Fruit fly (Drosophila melanogaster) whole organism, embryonic: ENCODE measurements around the gene Pp2A-29B.

Experiments used
- Aef1 ChIP-seq: fragments of 200-800 bp; sonication (Bioruptor generic); IDR thresholded peaks from 3 replicates; pipeline ENCODE4 v1.3.6; 2022; ENCODE audit warnings: missing biosample characterization, missing genetic modification characterization
- B-H1 ChIP-seq: fragments of 200-800 bp; sonication (Bioruptor generic); IDR thresholded peaks from 3 replicates; pipeline ENCODE4 v1.3.6; 2022; ENCODE audit warnings: missing biosample characterization, missing genetic modification characterization
- Blimp-1 ChIP-seq: fragments of 200-800 bp; sonication (Bioruptor generic); optimal IDR thresholded peaks from 3 replicates; lab custom pipeline; 2018; ENCODE audit warnings: missing biosample characterization, missing genetic modification characterization, mild to moderate bottlenecking, moderate library complexity, missing genetic modification reagents
- BtbVII ChIP-seq: fragments of 200-800 bp; sonication (Bioruptor generic); optimal IDR thresholded peaks from 3 replicates; lab custom pipeline; 2017; ENCODE audit warnings: missing biosample characterization, mild to moderate bottlenecking, missing genetic modification characterization
- CG10274 ChIP-seq: fragments of 200-800 bp; sonication (Bioruptor generic); optimal IDR thresholded peaks from 3 replicates; lab custom pipeline; 2017; ENCODE audit warnings: missing biosample characterization, mild to moderate bottlenecking, missing genetic modification characterization
- CG10543 ChIP-seq: fragments of 200-800 bp; sonication (Bioruptor generic); optimal IDR thresholded peaks from 3 replicates; lab custom pipeline; 2017; ENCODE audit warnings: missing biosample characterization, mild to moderate bottlenecking, missing genetic modification characterization, moderate library complexity
- CG10565 ChIP-seq: fragments of 200-800 bp; sonication (Bioruptor generic); optimal IDR thresholded peaks from 3 replicates; lab custom pipeline; 2016; ENCODE audit warnings: missing biosample characterization, mild to moderate bottlenecking, missing genetic modification characterization
- CG10654 ChIP-seq: fragments of 200-800 bp; sonication (Bioruptor generic); optimal IDR thresholded peaks from 2 replicates; lab custom pipeline; 2016; ENCODE audit warnings: missing biosample characterization, missing genetic modification characterization
- CG12071 ChIP-seq: fragments of 200-800 bp; sonication (Bioruptor generic); optimal IDR thresholded peaks from 3 replicates; lab custom pipeline; 2018; ENCODE audit warnings: missing biosample characterization, mild to moderate bottlenecking, missing genetic modification characterization
- CG12391 ChIP-seq: fragments of 200-800 bp; sonication (Bioruptor generic); optimal IDR thresholded peaks from 3 replicates; lab custom pipeline; 2018; ENCODE audit warnings: missing biosample characterization, mild to moderate bottlenecking, missing genetic modification characterization, moderate library complexity
- CG13296 ChIP-seq: fragments of 200-800 bp; sonication (Bioruptor generic); optimal IDR thresholded peaks from 3 replicates; lab custom pipeline; 2018; ENCODE audit warnings: missing biosample characterization, mild to moderate bottlenecking, missing genetic modification characterization
- CG14860 ChIP-seq: fragments of 200-800 bp; sonication (Bioruptor generic); IDR thresholded peaks from 3 replicates; pipeline ENCODE4 v1.3.6; 2022; ENCODE audit warnings: missing biosample characterization, missing genetic modification characterization; ENCODE audit not compliant: partially characterized antibody
- CG1603 ChIP-seq: fragments of 200-800 bp; sonication (Bioruptor generic); optimal IDR thresholded peaks from 2 replicates; lab custom pipeline; 2019; ENCODE audit warnings: missing biosample characterization, mild to moderate bottlenecking, missing genetic modification characterization, moderate library complexity
- CG18011 ChIP-seq: fragments of 200-800 bp; sonication (Bioruptor generic); optimal IDR thresholded peaks from 2 replicates; lab custom pipeline; 2017; ENCODE audit warnings: missing biosample characterization, missing genetic modification characterization, mild to moderate bottlenecking, moderate library complexity, missing genotype
- CG2678 ChIP-seq: fragments of 200-800 bp; sonication (Bioruptor generic); optimal IDR thresholded peaks from 3 replicates; lab custom pipeline; 2019; ENCODE audit warnings: missing biosample characterization, mild to moderate bottlenecking, missing genetic modification characterization, moderate library complexity
- CG3281 ChIP-seq: fragments of 200-800 bp; sonication (Bioruptor generic); optimal IDR thresholded peaks from 3 replicates; lab custom pipeline; 2017; ENCODE audit warnings: missing biosample characterization, mild to moderate bottlenecking, missing genetic modification characterization
- CG4820 ChIP-seq: fragments of 200-800 bp; sonication (Bioruptor generic); optimal IDR thresholded peaks from 3 replicates; lab custom pipeline; 2016; ENCODE audit warnings: missing biosample characterization, missing genetic modification characterization
- CG5953 ChIP-seq: fragments of 200-800 bp; sonication (Bioruptor generic); IDR thresholded peaks from 2 replicates; pipeline ENCODE4 v1.3.6; 2022; ENCODE audit warnings: missing biosample characterization, missing genetic modification characterization
- CG7987 ChIP-seq: fragments of 200-800 bp; sonication (Bioruptor generic); optimal IDR thresholded peaks from 2 replicates; lab custom pipeline; 2018; ENCODE audit warnings: missing biosample characterization, mild to moderate bottlenecking, missing genetic modification characterization, moderate library complexity
- CG9609 ChIP-seq: fragments of 200-800 bp; sonication (Bioruptor generic); optimal IDR thresholded peaks from 3 replicates; lab custom pipeline; 2016; ENCODE audit warnings: missing biosample characterization, missing genetic modification characterization
- CG9727 ChIP-seq: fragments of 200-800 bp; sonication (Bioruptor generic); optimal IDR thresholded peaks from 3 replicates; lab custom pipeline; 2017; ENCODE audit warnings: missing biosample characterization, mild to moderate bottlenecking, missing genetic modification characterization
- CG9797 ChIP-seq: fragments of 200-800 bp; sonication (Bioruptor generic); optimal IDR thresholded peaks from 3 replicates; lab custom pipeline; 2018; ENCODE audit warnings: missing biosample characterization, mild to moderate bottlenecking, missing genetic modification characterization
- CrebB ChIP-seq: fragments of 200-800 bp; sonication (Bioruptor generic); optimal IDR thresholded peaks from 3 replicates; lab custom pipeline; 2018; ENCODE audit warnings: missing biosample characterization, mild to moderate bottlenecking, missing genetic modification characterization
- Doc3 ChIP-seq: fragments of 200-800 bp; sonication (Bioruptor generic); IDR thresholded peaks from 3 replicates; pipeline ENCODE4 v1.3.6; 2022; ENCODE audit warnings: missing biosample characterization, missing genetic modification characterization; ENCODE audit not compliant: partially characterized antibody
- HLH54F ChIP-seq: fragments of 200-800 bp; sonication (Bioruptor generic); optimal IDR thresholded peaks from 3 replicates; lab custom pipeline; 2016; ENCODE audit warnings: missing biosample characterization, missing genetic modification characterization
- HmgZ ChIP-seq: fragments of 200-800 bp; sonication (Bioruptor generic); optimal IDR thresholded peaks from 2 replicates; lab custom pipeline; 2018; ENCODE audit warnings: missing biosample characterization, mild to moderate bottlenecking, missing genetic modification characterization
- Rfx ChIP-seq: fragments of 200-800 bp; sonication (Bioruptor generic); IDR thresholded peaks from 2 replicates; pipeline ENCODE4 v1.3.6; 2022; ENCODE audit warnings: missing biosample characterization, missing genetic modification characterization
- Scr ChIP-seq: fragments of 200-800 bp; sonication (Bioruptor generic); IDR thresholded peaks from 2 replicates; pipeline ENCODE4 v1.3.6; 2022; ENCODE audit warnings: missing biosample characterization, missing genetic modification characterization; ENCODE audit not compliant: partially characterized antibody
- YL-1 ChIP-seq: fragments of 200-800 bp; sonication (Bioruptor generic); optimal IDR thresholded peaks from 3 replicates; lab custom pipeline; 2017; ENCODE audit warnings: missing biosample characterization, mild to moderate bottlenecking, missing genetic modification characterization
- bcd ChIP-seq: fragments of 200-800 bp; sonication (Bioruptor generic); optimal IDR thresholded peaks from 2 replicates; lab custom pipeline; 2017; ENCODE audit warnings: missing biosample characterization, mild to moderate bottlenecking, missing genetic modification characterization
- crp ChIP-seq, 2 experiments: fragments of 200-800 bp; sonication (Bioruptor generic); optimal IDR thresholded peaks; 2 replicates in 1 of 2; 3 replicates in 1 of 2; lab custom pipeline; 2017; ENCODE audit warnings: missing biosample characterization in 2 of 2, missing genetic modification characterization in 2 of 2, mild to moderate bottlenecking in 1 of 2, moderate library complexity in 1 of 2
- cwo ChIP-seq: fragments of 200-800 bp; sonication (Bioruptor generic); optimal IDR thresholded peaks from 3 replicates; lab custom pipeline; 2017; ENCODE audit warnings: missing biosample characterization, missing genetic modification characterization, mild to moderate bottlenecking, moderate library complexity, missing genetic modification reagents
- dan ChIP-seq: fragments of 200-800 bp; sonication (Bioruptor generic); IDR thresholded peaks from 2 replicates; pipeline ENCODE4 v1.3.6; 2022; ENCODE audit warnings: missing biosample characterization, missing genetic modification characterization
- danr ChIP-seq: fragments of 200-800 bp; sonication (Bioruptor generic); IDR thresholded peaks from 2 replicates; pipeline ENCODE4 v1.3.6; 2022; ENCODE audit warnings: missing biosample characterization, missing genetic modification characterization
- disco-r ChIP-seq: fragments of 200-800 bp; sonication (Bioruptor generic); optimal IDR thresholded peaks from 2 replicates; lab custom pipeline; 2016; ENCODE audit warnings: missing biosample characterization, missing genetic modification characterization
- fu2 ChIP-seq: fragments of 200-800 bp; sonication (Bioruptor generic); optimal IDR thresholded peaks from 2 replicates; lab custom pipeline; 2016; ENCODE audit warnings: missing biosample characterization, missing genetic modification characterization
- gsb ChIP-seq: fragments of 200-800 bp; sonication (Bioruptor generic); IDR thresholded peaks from 2 replicates; pipeline ENCODE4 v1.3.6; 2022; ENCODE audit warnings: missing biosample characterization, missing genetic modification characterization
- hbn ChIP-seq: fragments of 200-800 bp; sonication (Bioruptor generic); IDR thresholded peaks from 2 replicates; pipeline ENCODE4 v1.3.6; 2022; ENCODE audit warnings: missing biosample characterization, missing genetic modification characterization; ENCODE audit not compliant: partially characterized antibody
- kay ChIP-seq: fragments of 200-800 bp; sonication (Bioruptor generic); optimal IDR thresholded peaks from 2 replicates; lab custom pipeline; 2016; ENCODE audit warnings: missing biosample characterization, missing genetic modification characterization
- knrl ChIP-seq: fragments of 200-800 bp; sonication (Bioruptor generic); IDR thresholded peaks from 3 replicates; pipeline ENCODE4 v1.3.6; 2022; ENCODE audit warnings: missing biosample characterization, missing genetic modification characterization; ENCODE audit not compliant: partially characterized antibody
- lilli ChIP-seq: fragments of 200-800 bp; sonication (Bioruptor generic); optimal IDR thresholded peaks from 3 replicates; lab custom pipeline; 2016; ENCODE audit warnings: missing biosample characterization, missing genetic modification characterization
- maf-S ChIP-seq: fragments of 200-800 bp; sonication (Bioruptor generic); optimal IDR thresholded peaks from 2 replicates; lab custom pipeline; 2016; ENCODE audit warnings: missing biosample characterization, missing genetic modification characterization
- rib ChIP-seq: fragments of 200-800 bp; sonication (Bioruptor generic); IDR thresholded peaks from 2 replicates; pipeline ENCODE4 v1.3.6; 2022; ENCODE audit warnings: missing biosample characterization, missing genetic modification characterization
- row ChIP-seq: fragments of 200-800 bp; sonication (Bioruptor generic); IDR thresholded peaks from 3 replicates; pipeline ENCODE4 v1.3.6; 2022; ENCODE audit warnings: missing biosample characterization, missing genetic modification characterization
- schlank ChIP-seq: fragments of 200-800 bp; sonication (Bioruptor generic); optimal IDR thresholded peaks from 2 replicates; lab custom pipeline; 2018; ENCODE audit warnings: missing biosample characterization, mild to moderate bottlenecking, missing genetic modification characterization
- unc-4 ChIP-seq: fragments of 200-800 bp; sonication (Bioruptor generic); IDR thresholded peaks from 2 replicates; pipeline ENCODE4 v1.3.6; 2022; ENCODE audit warnings: missing biosample characterization, missing genetic modification characterization; ENCODE audit not compliant: partially characterized antibody
- vvl ChIP-seq: fragments of 200-800 bp; sonication (Bioruptor generic); IDR thresholded peaks from 2 replicates; pipeline ENCODE4 v1.3.6; 2022; ENCODE audit warnings: missing biosample characterization, missing genetic modification characterization
- zen ChIP-seq: fragments of 200-800 bp; sonication (Bioruptor generic); optimal IDR thresholded peaks from 3 replicates; lab custom pipeline; 2018; ENCODE audit warnings: missing biosample characterization, mild to moderate bottlenecking, missing genetic modification characterization, moderate library complexity

Pp2A-29B gene

DNA sequence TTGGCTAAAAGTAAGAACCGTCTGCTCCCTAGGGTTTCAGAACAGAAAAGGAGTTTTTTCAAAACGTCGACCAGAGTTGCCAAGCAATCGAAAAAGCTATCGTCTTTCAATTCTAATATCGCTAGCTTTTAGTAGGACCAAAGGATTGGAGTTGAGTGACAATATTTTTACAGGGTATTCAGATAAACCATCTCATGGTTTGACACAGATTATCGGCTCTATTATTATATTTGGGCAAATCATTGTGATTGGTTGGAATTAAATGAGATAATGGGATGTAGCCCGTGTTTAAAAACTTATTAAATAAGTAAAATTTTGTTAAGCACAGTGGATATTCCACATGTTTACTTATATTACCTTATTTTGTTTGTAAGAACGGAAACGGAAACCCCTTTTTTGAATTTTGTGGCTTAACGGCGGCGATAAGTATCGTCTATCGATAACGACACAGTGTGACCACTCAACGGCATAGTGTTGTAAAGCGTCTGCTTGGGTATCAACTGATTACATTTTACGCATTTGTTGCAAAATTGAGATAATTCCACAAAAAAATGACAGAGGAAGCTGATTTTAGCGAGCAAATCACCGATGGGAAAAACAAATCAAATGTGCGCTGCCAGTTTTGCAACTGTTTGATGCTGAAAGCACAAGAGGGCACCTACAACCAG is 45.8 kb upstream of the Pp2A-29B start, which contains the start of the genes mtsh and strat (continued):
- peak; percentile 16; the same call in 1 of the 3 replicates for TF ChIP-seq B-H1
- peak; percentile 48; the same call in 2 of the 3 replicates for TF ChIP-seq knrl (GFP tag; lab: Robert Waterston, UW)
- TF ChIP-seq hbn (GFP tag; lab: Robert Waterston, UW) = no peak
- peak; percentile 62 for TF ChIP-seq Scr
- peak; percentile 71 for TF ChIP-seq CG12071 (GFP tag; lab: Kevin White, UChicago)
- TF ChIP-seq CG4820 (GFP tag; lab: Kevin White, UChicago) = peak; percentile 45
- peak; percentile 60 for TF ChIP-seq HmgZ (tag; lab: Kevin White, UChicago)
- no peak for TF ChIP-seq danr (GFP tag; lab: Robert Waterston, UW)
- TF ChIP-seq CrebB (tag; lab: Kevin White, UChicago) = peak; percentile 73
- TF ChIP-seq CG9727 (GFP tag; lab: Kevin White, UChicago) = peak; percentile 82
- TF ChIP-seq CG9797 = peak; percentile 84
- TF ChIP-seq schlank = peak; percentile 38
- TF ChIP-seq disco-r (GFP tag; lab: Kevin White, UChicago) = peak; percentile 29
- TF ChIP-seq bcd (GFP tag; lab: Kevin White, UChicago) = peak; percentile 75
- peak; percentile 33; the same call in 1 of the 2 replicates for TF ChIP-seq gsb (GFP tag; lab: Robert Waterston, UW)
- no peak for TF ChIP-seq cwo
- TF ChIP-seq BtbVII (GFP tag; lab: Kevin White, UChicago) = peak; percentile 52
- no peak for TF ChIP-seq kay (GFP tag; lab: Kevin White, UChicago)
- TF ChIP-seq dan = no peak
- TF ChIP-seq unc-4 (GFP tag; lab: Robert Waterston, UW) = peak; percentile 59; the same call in 1 of the 2 replicates
- TF ChIP-seq CG2678 (tag; lab: Kevin White, UChicago) = no peak
- TF ChIP-seq YL-1 (GFP tag; lab: Kevin White, UChicago) = peak; percentile 52
- peak; percentile 57 for TF ChIP-seq maf-S (GFP tag; lab: Kevin White, UChicago)
- peak; percentile 81 for TF ChIP-seq CG13296 (GFP tag; lab: Kevin White, UChicago)
- peak; percentile 58 for TF ChIP-seq lilli
- no peak for TF ChIP-seq fu2 (GFP tag; lab: Kevin White, UChicago)
- peak; percentile 84 for TF ChIP-seq CG7987 (GFP tag; lab: Kevin White, UChicago)
- TF ChIP-seq CG12391 (tag; lab: Kevin White, UChicago) = peak; percentile 56
- no peak; the same call in 2 of the 3 replicates for TF ChIP-seq Doc3 (GFP tag; lab: Robert Waterston, UW)
- TF ChIP-seq row (GFP tag; lab: Robert Waterston, UW) = 0 out of 3 replicates have a peak, but pooled peaks have one; percentile 23
- no peak for TF ChIP-seq CG18011 (GFP tag; lab: Kevin White, UChicago)
- peak; percentile 76 for TF ChIP-seq Rfx (GFP tag; lab: Robert Waterston, UW)
- peak; percentile 40 for TF ChIP-seq CG10654 (GFP tag; lab: Kevin White, UChicago)
- TF ChIP-seq CG3281 = peak; percentile 76
- TF ChIP-seq CG14860 = peak; percentile 61; the same call in 2 of the 3 replicates
- peak; percentile 43 for TF ChIP-seq HLH54F
- TF ChIP-seq zen = peak; percentile 79
- TF ChIP-seq CG9609 (GFP tag; lab: Kevin White, UChicago) = no peak
- TF ChIP-seq CG10565 = no peak
- TF ChIP-seq CG10543 (GFP tag; lab: Kevin White, UChicago) = peak; percentile 2
- TF ChIP-seq CG5953 (GFP tag; lab: Robert Waterston, UW) = no peak
- TF ChIP-seq crp (GFP tag; optimal IDR thresholded peaks at IDR 0.05; lab: Kevin White, UChicago) = peak in 1 of 2 experiments; percentile 47
- TF ChIP-seq CG10274 (GFP tag; lab: Kevin White, UChicago) = peak; percentile 27
- peak; percentile 76 for TF ChIP-seq vvl (GFP tag; lab: Robert Waterston, UW)
- TF ChIP-seq CG1603 = peak; percentile 74
- TF ChIP-seq rib (GFP tag; lab: Robert Waterston, UW) = no peak
- no peak for TF ChIP-seq Aef1 (GFP tag; lab: Robert Waterston, UW)
- TF ChIP-seq Blimp-1 (GFP tag; lab: Kevin White, UChicago) = peak; percentile 30
